Worm (Caenorhabditis elegans): ENCODE results near the gene acr-25.

DNA sequence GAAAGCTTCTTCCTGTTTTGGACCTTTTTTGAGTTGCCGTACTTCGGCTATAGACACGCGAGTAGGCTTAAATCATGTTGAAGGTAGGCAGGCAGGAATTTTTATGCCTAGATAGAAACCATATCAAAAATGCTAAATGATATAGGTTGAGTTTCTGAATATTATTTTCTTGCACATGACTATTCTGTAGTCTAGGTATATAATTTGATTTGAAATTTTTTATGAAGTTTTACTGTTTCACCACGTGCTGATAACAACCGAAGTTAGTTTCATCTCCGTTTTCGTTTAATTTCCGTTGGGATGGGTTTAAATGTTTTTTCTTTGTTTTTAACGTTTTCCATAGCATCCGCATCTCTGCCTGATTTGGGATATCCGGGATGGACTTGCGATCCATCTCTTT, 22.9 kb downstream of the acr-25 start, which contains the start of gene Y73B6BL.37:
- TF ChIP-seq unc-39 (tag; optimal IDR thresholded peaks at IDR 0.05), result no peak
- no peak for TF ChIP-seq nhr-237 (tag; optimal IDR thresholded peaks at IDR 0.05)
- no peak for TF ChIP-seq blmp-1 (tag; optimal IDR thresholded peaks at IDR 0.05)
- TF ChIP-seq ces-1 (GFP tag; optimal IDR thresholded peaks at IDR 0.05), result no peak
- no peak for TF ChIP-seq hlh-1 (tag; optimal IDR thresholded peaks at IDR 0.05)

Data from whole organism, mixed stage, embryonic.